Worm (Caenorhabditis elegans) whole organism, L4 larva: ENCODE data around the gene snx-1.
A peak's percentile ranks its signal among the peaks of the same experiment; 100 is the strongest.

Experiments
- F49E8.2 ChIP-seq: sonication (generic microtip); optimal IDR thresholded peaks from 2 replicates; lab custom pipeline; 2016; ENCODE audit warnings: missing compliant biosample characterization, mild to moderate bottlenecking, missing genetic modification characterization, borderline replicate concordance
- Y48G9A.11 ChIP-seq: fragments of 200-800 bp; sonication (Bioruptor generic); IDR thresholded peaks from 2 replicates; pipeline ENCODE4 v1.3.6; 2022; ENCODE audit warnings: missing genetic modification reagents, missing genetic modification characterization, missing compliant biosample characterization
- aha-1 ChIP-seq: fragments of 150-350 bp; peaks from one replicate; lab custom pipeline; 2014; ENCODE audit warnings: missing biosample characterization, missing genetic modification characterization
- aly-2 ChIP-seq: sonication (generic microtip); optimal IDR thresholded peaks from 2 replicates; lab custom pipeline; 2018; ENCODE audit warnings: missing biosample characterization, missing genetic modification characterization
- attf-4 ChIP-seq: sonication (generic microtip); optimal IDR thresholded peaks from 3 replicates; lab custom pipeline; 2017; ENCODE audit warnings: missing biosample characterization, missing genetic modification characterization
- ceh-32 ChIP-seq: sonication (generic microtip); optimal IDR thresholded peaks from 2 replicates; lab custom pipeline; 2016; ENCODE audit warnings: mild to moderate bottlenecking, missing genetic modification characterization, missing compliant biosample characterization; ENCODE audit not compliant: poor library complexity
- ceh-44 ChIP-seq: fragments of 200-800 bp; sonication (Bioruptor generic); IDR thresholded peaks from 2 replicates; pipeline ENCODE4 v1.3.6; 2022; ENCODE audit warnings: missing genetic modification reagents, missing genetic modification characterization, missing compliant biosample characterization
- ceh-82 ChIP-seq: sonication (generic microtip); optimal IDR thresholded peaks from 2 replicates; lab custom pipeline; 2017; ENCODE audit warnings: missing biosample characterization, missing genetic modification characterization
- ces-1 ChIP-seq: fragments of 150-350 bp; sonication (generic microtip); optimal IDR thresholded peaks from 4 replicates; lab custom pipeline; 2014; ENCODE audit warnings: missing biosample characterization, missing genetic modification reagents, missing genetic modification characterization
- daf-16 ChIP-seq, 3 experiments: sonication (generic microtip); optimal IDR thresholded peaks; 2 replicates each; lab custom pipeline; 2016 to 2017; ENCODE audit warnings: missing genetic modification characterization in 3 of 3, missing genetic modification reagents in 3 of 3, mild to moderate bottlenecking in 2 of 3, missing compliant biosample characterization in 2 of 3, missing biosample characterization in 1 of 3, moderate library complexity in 1 of 3
- dmd-6 ChIP-seq: fragments of 200-800 bp; sonication (Bioruptor generic); IDR thresholded peaks from 2 replicates; pipeline ENCODE4 v1.3.6; 2022; ENCODE audit warnings: missing genetic modification reagents, missing genetic modification characterization, missing compliant biosample characterization
- dmd-8 ChIP-seq: fragments of 200-800 bp; sonication (Bioruptor generic); IDR thresholded peaks from 2 replicates; pipeline ENCODE4 v1.3.6; 2022; ENCODE audit warnings: missing genetic modification characterization, missing compliant biosample characterization
- dmd-9 ChIP-seq: fragments of 200-800 bp; sonication (Bioruptor generic); IDR thresholded peaks from 2 replicates; pipeline ENCODE4 v1.3.6; 2022; ENCODE audit warnings: missing genetic modification reagents, missing genetic modification characterization, missing compliant biosample characterization
- duxl-1 ChIP-seq: sonication (generic microtip); optimal IDR thresholded peaks from 2 replicates; lab custom pipeline; 2016; ENCODE audit warnings: mild to moderate bottlenecking, missing genetic modification characterization, moderate library complexity, missing compliant biosample characterization; ENCODE audit not compliant: poor library complexity
- dve-1 ChIP-seq: sonication (generic microtip); optimal IDR thresholded peaks from 2 replicates; lab custom pipeline; 2017; ENCODE audit warnings: antibody characterized with exemption, mild to moderate bottlenecking, missing genetic modification characterization, missing compliant biosample characterization; ENCODE audit not compliant: insufficient read depth
- egl-43 ChIP-seq: fragments of 200-800 bp; sonication (Bioruptor generic); IDR thresholded peaks from 2 replicates; pipeline ENCODE4 v1.3.6; 2022; ENCODE audit warnings: missing genetic modification reagents, missing genetic modification characterization, missing compliant biosample characterization
- fos-1 ChIP-seq: fragments of 150-350 bp; optimal IDR thresholded peaks from 2 replicates; lab custom pipeline; 2014; ENCODE audit warnings: missing biosample characterization, missing genetic modification characterization
- gei-8 ChIP-seq: fragments of 200-800 bp; sonication (Bioruptor generic); optimal IDR thresholded peaks from 2 replicates; lab custom pipeline; 2018; ENCODE audit warnings: mild to moderate bottlenecking, missing genetic modification characterization, missing compliant biosample characterization
- hlh-11 ChIP-seq: fragments of 200-800 bp; sonication (Bioruptor generic); optimal IDR thresholded peaks from 2 replicates; lab custom pipeline; 2018; ENCODE audit warnings: mild to moderate bottlenecking, missing genetic modification characterization, missing compliant biosample characterization
- hlh-30 ChIP-seq: sonication (generic microtip); optimal IDR thresholded peaks from 2 replicates; lab custom pipeline; 2017; ENCODE audit warnings: antibody characterized with exemption, mild to moderate bottlenecking, missing genetic modification characterization, missing compliant biosample characterization; ENCODE audit not compliant: insufficient read depth
- lsy-2 ChIP-seq, 2 experiments: fragments of 150-350 bp in 1 of 2; sonication (generic microtip) in 1 of 2; optimal IDR thresholded peaks; 2 replicates each; lab custom pipeline; 2014 to 2017; ENCODE audit warnings: missing biosample characterization in 2 of 2, missing genetic modification characterization in 2 of 2
- madf-9 ChIP-seq: fragments of 200-800 bp; sonication (Bioruptor generic); conservative IDR thresholded peaks from 2 replicates; pipeline ENCODE4 v1.3.6; 2022; ENCODE audit warnings: missing genetic modification reagents, missing genetic modification characterization, missing compliant biosample characterization
- mep-1 ChIP-seq: fragments of 150-350 bp; sonication (generic microtip); optimal IDR thresholded peaks from 3 replicates; lab custom pipeline; 2014; ENCODE audit warnings: missing biosample characterization, missing genetic modification characterization
- mes-2 ChIP-seq: sonication (generic microtip); optimal IDR thresholded peaks from 2 replicates; lab custom pipeline; 2016; ENCODE audit warnings: missing genotype, mild to moderate bottlenecking, missing genetic modification characterization, missing compliant biosample characterization; ENCODE audit not compliant: poor library complexity, severe bottlenecking
- mxl-2 ChIP-seq: fragments of 200-800 bp; sonication (Bioruptor generic); conservative IDR thresholded peaks from 2 replicates; pipeline ENCODE4 v1.3.6; 2022; ENCODE audit warnings: missing genetic modification reagents, missing genetic modification characterization, missing compliant biosample characterization
- mxl-3 ChIP-seq: fragments of 200-800 bp; sonication (Bioruptor generic); optimal IDR thresholded peaks from 2 replicates; lab custom pipeline; 2018; ENCODE audit warnings: mild to moderate bottlenecking, missing genetic modification characterization, missing compliant biosample characterization
- nhr-102 ChIP-seq: sonication (generic microtip); optimal IDR thresholded peaks from 2 replicates; lab custom pipeline; 2016; ENCODE audit warnings: mild to moderate bottlenecking, missing genetic modification characterization, moderate library complexity, missing compliant biosample characterization
- nhr-28 ChIP-seq: fragments of 150-350 bp; optimal IDR thresholded peaks from 2 replicates; lab custom pipeline; 2014; ENCODE audit warnings: missing biosample characterization, missing genetic modification characterization
- nhr-76 ChIP-seq: fragments of 150-350 bp; optimal IDR thresholded peaks from 2 replicates; lab custom pipeline; 2014; ENCODE audit warnings: missing biosample characterization, missing genetic modification characterization
- sdz-12 ChIP-seq: fragments of 200-800 bp; sonication (Bioruptor generic); optimal IDR thresholded peaks from 2 replicates; lab custom pipeline; 2018; ENCODE audit warnings: mild to moderate bottlenecking, missing genetic modification characterization, missing compliant biosample characterization
- set-16 ChIP-seq: fragments of 200-800 bp; sonication (Bioruptor generic); IDR thresholded peaks from 2 replicates; pipeline ENCODE4 v1.3.6; 2022; ENCODE audit warnings: missing genetic modification reagents, missing genetic modification characterization, missing compliant biosample characterization
- skn-1 ChIP-seq: fragments of 150-350 bp; optimal IDR thresholded peaks from 2 replicates; lab custom pipeline; 2014; ENCODE audit warnings: missing biosample characterization, missing genetic modification characterization
- spr-3 ChIP-seq: fragments of 200-800 bp; sonication (Bioruptor generic); optimal IDR thresholded peaks from 2 replicates; lab custom pipeline; 2018; ENCODE audit warnings: mild to moderate bottlenecking, missing genetic modification characterization, missing compliant biosample characterization
- unc-39 ChIP-seq: sonication (generic microtip); optimal IDR thresholded peaks from 2 replicates; lab custom pipeline; 2017; ENCODE audit warnings: missing biosample characterization, missing genetic modification characterization
- unc-62 ChIP-seq, 3 experiments: fragments of 150-350 bp in 1 of 3; sonication (generic microtip); optimal IDR thresholded peaks in 2 of 3; peaks in 1 of 3; 1 replicate in 1 of 3; 2 replicates in 2 of 3; lab custom pipeline; 2014 to 2017; ENCODE audit warnings: missing biosample characterization in 3 of 3, missing genetic modification characterization in 3 of 3, missing genetic modification reagents in 3 of 3, missing genotype in 1 of 3

snx-1 gene

ce11 chrX:1117252-1117651 is 11.5 kb upstream of the snx-1 start (continued):
- TF ChIP-seq mxl-3 (GFP tag; lab: Kevin White, UChicago), result peak; percentile 55
- no peak for TF ChIP-seq nhr-102 (tag; lab: Kevin White, UChicago)
- no peak for TF ChIP-seq mep-1 (tag; lab: Kevin White, UChicago)
- peak; percentile 50 for TF ChIP-seq nhr-28 (tag; lab: Kevin White, UChicago)
- peak; percentile 38 for TF ChIP-seq dmd-6 (GFP tag; lab: Robert Waterston, UW)
- TF ChIP-seq unc-62 (GFP tag; optimal IDR thresholded peaks at IDR 0.05 in 1 of 2; lab: Kevin White, UChicago), result no peak
- no peak for TF ChIP-seq unc-62 (tag; optimal IDR thresholded peaks at IDR 0.05; lab: Kevin White, UChicago)
- TF ChIP-seq nhr-76 (tag; lab: Kevin White, UChicago), result no peak
- no peak for TF ChIP-seq lsy-2 (tag; optimal IDR thresholded peaks at IDR 0.05; lab: Kevin White, UChicago)
- no peak for TF ChIP-seq ceh-44 (GFP tag; lab: Robert Waterston, UW)
- TF ChIP-seq spr-3 (GFP tag; lab: Kevin White, UChicago), result no peak
- peak; percentile 34 for TF ChIP-seq hlh-11 (tag; lab: Kevin White, UChicago)
- no peak for TF ChIP-seq duxl-1 (tag; lab: Kevin White, UChicago)
- TF ChIP-seq mes-2 (tag; lab: Kevin White, UChicago), result no peak
- no peak for TF ChIP-seq skn-1 (tag; lab: Kevin White, UChicago)
- no peak for TF ChIP-seq ceh-82 (tag; lab: Kevin White, UChicago)
- no peak for TF ChIP-seq daf-16 (GFP tag; optimal IDR thresholded peaks at IDR 0.05; lab: Kevin White, UChicago)
- no peak for TF ChIP-seq daf-16 (tag; optimal IDR thresholded peaks at IDR 0.05; lab: Kevin White, UChicago)

- TF ChIP-seq ceh-82 (tag; lab: Kevin White, UChicago) (no peak), sdz-12 (GFP tag; lab: Kevin White, UChicago) (no peak), mxl-3 (GFP tag; lab: Kevin White, UChicago) (no peak), unc-39 (no peak), mxl-2 (GFP tag; lab: Robert Waterston, UW) (no peak), dmd-6 (GFP tag; lab: Robert Waterston, UW) (no peak), fos-1 (no peak), F49E8.2 (tag; lab: Kevin White, UChicago) (no peak), set-16 (GFP tag; lab: Robert Waterston, UW) (no peak), attf-4 (no peak), dve-1 (tag; lab: Kevin White, UChicago) (no peak), Y48G9A.11 (GFP tag; lab: Robert Waterston, UW) (no peak), madf-9 (GFP tag; lab: Robert Waterston, UW) (no peak), dmd-9 (GFP tag; lab: Robert Waterston, UW) (no peak), daf-16 (GFP tag; optimal IDR thresholded peaks at IDR 0.05; lab: Kevin White, UChicago) (no peak), daf-16 (tag; optimal IDR thresholded peaks at IDR 0.05; lab: Kevin White, UChicago) (no peak), aly-2 (tag; lab: Kevin White, UChicago) (no peak), dmd-8 (GFP tag; lab: Robert Waterston, UW) (no peak), ceh-32 (tag; lab: Kevin White, UChicago) (no peak)
These were observed 9.5 kb upstream of the snx-1 start, which contains the start of gene C05D9.7 for ce11 chrX:1119305-1119704. TSS of gene C05D9.7 (minus strand) at chrX:1119405.

- TF ChIP-seq gei-8 (GFP tag; lab: Kevin White, UChicago) (no peak), nhr-102 (tag; lab: Kevin White, UChicago) (no peak), mep-1 (tag; lab: Kevin White, UChicago) (peak; percentile 4), egl-43 (no peak), ces-1 (GFP tag; lab: Kevin White, UChicago) (peak; percentile 16), unc-39 (no peak), set-16 (GFP tag; lab: Robert Waterston, UW) (peak; percentile 37; the same call in 1 of the 2 replicates), lsy-2 (tag; optimal IDR thresholded peaks at IDR 0.05; lab: Kevin White, UChicago) (peak in 1 of 2 experiments; percentile 35), hlh-30 (tag; lab: Kevin White, UChicago) (peak; percentile 21), mes-2 (tag; lab: Kevin White, UChicago) (peak; percentile 12), unc-62 (GFP tag; optimal IDR thresholded peaks at IDR 0.05 in 1 of 2; lab: Kevin White, UChicago) (peak in 1 of 2 experiments; percentile 61), unc-62 (tag; optimal IDR thresholded peaks at IDR 0.05; lab: Kevin White, UChicago) (no peak), aha-1 (tag; lab: Kevin White, UChicago) (peak; percentile 20)
These were observed 8.5 kb upstream of the snx-1 start for ce11 chrX:1120326-1120725.
